Fruit fly (Drosophila melanogaster): ENCODE measurements around the gene p.

Gene p

dm6 chr3R:8670529-8671491 lies at the start of gene p (continued):
- TF ChIP-seq Usf (GFP tag; optimal IDR thresholded peaks at IDR 0.05): no peak
- peak; percentile 0 for TF ChIP-seq CG9609 (GFP tag; optimal IDR thresholded peaks at IDR 0.05)
- peak; percentile 21 for TF ChIP-seq CG8924 (tag; optimal IDR thresholded peaks at IDR 0.05)
- TF ChIP-seq vvl (GFP tag; IDR thresholded peaks at IDR 0.05): peak; percentile 51
- no peak for TF ChIP-seq CG8765 (GFP tag; IDR thresholded peaks at IDR 0.05)
- no peak for TF ChIP-seq CG17361 (GFP tag; IDR thresholded peaks at IDR 0.05)
- no peak for TF ChIP-seq CG4820 (GFP tag; optimal IDR thresholded peaks at IDR 0.05)
- peak; percentile 17 for TF ChIP-seq CG12391 (tag; optimal IDR thresholded peaks at IDR 0.05)
- TF ChIP-seq gfzf (GFP tag; optimal IDR thresholded peaks at IDR 0.05): no peak
- no peak for TF ChIP-seq CG8281 (tag; optimal IDR thresholded peaks at IDR 0.05)
- no peak for TF ChIP-seq bowl (GFP tag; IDR thresholded peaks at IDR 0.05)
- peak; percentile 43 for TF ChIP-seq pum (GFP tag; optimal IDR thresholded peaks at IDR 0.05)
- no peak for TF ChIP-seq oc (tag; optimal IDR thresholded peaks at IDR 0.05)
- peak; percentile 56 for TF ChIP-seq kay (GFP tag; optimal IDR thresholded peaks at IDR 0.05)
- TF ChIP-seq pita (GFP tag; optimal IDR thresholded peaks at IDR 0.05): no peak
- peak; percentile 36 for TF ChIP-seq CG17385 (GFP tag; optimal IDR thresholded peaks at IDR 0.05)
- TF ChIP-seq CG6683 (GFP tag; optimal IDR thresholded peaks at IDR 0.05): no peak
- peak; percentile 5 for TF ChIP-seq CG6813 (GFP tag; optimal IDR thresholded peaks at IDR 0.05)
- no peak for TF ChIP-seq cad (GFP tag; optimal IDR thresholded peaks at IDR 0.05)
- no peak for TF ChIP-seq Gug (GFP tag; IDR thresholded peaks at IDR 0.05)
- TF ChIP-seq CG14710 (tag; optimal IDR thresholded peaks at IDR 0.05): peak; percentile 6
- peak; percentile 30 for TF ChIP-seq kah (GFP tag; optimal IDR thresholded peaks at IDR 0.05)
- peak; percentile 34 for TF ChIP-seq Blimp-1 (GFP tag; optimal IDR thresholded peaks at IDR 0.05)
- TF ChIP-seq mld (GFP tag; IDR thresholded peaks at IDR 0.05; ENCODE audit: partially characterized antibody): no peak
- no peak for TF ChIP-seq pros (GFP tag; optimal IDR thresholded peaks at IDR 0.05)
- peak; percentile 37; the same call in 1 of the 2 replicates for TF ChIP-seq ttk (GFP tag; IDR thresholded peaks at IDR 0.05)
- no peak for TF ChIP-seq CG32767 (GFP tag; IDR thresholded peaks at IDR 0.05)
- TF ChIP-seq CG11093 (GFP tag; IDR thresholded peaks at IDR 0.05): no peak
- TF ChIP-seq cato (GFP tag; optimal IDR thresholded peaks at IDR 0.05; ENCODE audit: borderline replicate concordance): no peak
- TF ChIP-seq CG15073 (GFP tag; optimal IDR thresholded peaks at IDR 0.05): no peak
- peak; percentile 32 for TF ChIP-seq CG13894 (tag; optimal IDR thresholded peaks at IDR 0.05)
- TF ChIP-seq CG17359 (tag; optimal IDR thresholded peaks at IDR 0.05): peak; percentile 71
- TF ChIP-seq Eip74EF (GFP tag; optimal IDR thresholded peaks at IDR 0.05): peak in 1 of 2 experiments; percentile 50
- peak in 1 of 2 experiments; percentile 43 for TF ChIP-seq Hr51 (GFP tag; optimal IDR thresholded peaks at IDR 0.05)
- peak; percentile 15 for TF ChIP-seq CG2202 (tag; optimal IDR thresholded peaks at IDR 0.05)
- TF ChIP-seq bsh (GFP tag; optimal IDR thresholded peaks at IDR 0.05): peak in 1 of 2 experiments; percentile 50
- no peak for TF ChIP-seq cg (GFP tag; optimal IDR thresholded peaks at IDR 0.05)
- peak; percentile 66 for TF ChIP-seq CG18599 (GFP tag; optimal IDR thresholded peaks at IDR 0.05)
- no peak for TF ChIP-seq dmrt11E (tag; optimal IDR thresholded peaks at IDR 0.05)
- TF ChIP-seq run (tag; optimal IDR thresholded peaks at IDR 0.05): peak; percentile 68
- peak; percentile 34 for TF ChIP-seq pnt (GFP tag; optimal IDR thresholded peaks at IDR 0.05)
- TF ChIP-seq tup (GFP tag; optimal IDR thresholded peaks at IDR 0.05): no peak
- TF ChIP-seq CG2120 (GFP tag; optimal IDR thresholded peaks at IDR 0.05): peak; percentile 66
- TF ChIP-seq tio (GFP tag; optimal IDR thresholded peaks at IDR 0.05): peak; percentile 33
- peak; percentile 17 for TF ChIP-seq Oli (tag; optimal IDR thresholded peaks at IDR 0.05)
- no peak for TF ChIP-seq Dfd (GFP tag; optimal IDR thresholded peaks at IDR 0.05)
- peak; percentile 41 for TF ChIP-seq Sox102F (GFP tag; optimal IDR thresholded peaks at IDR 0.05)

Data from whole organism, embryonic.